Worm (Caenorhabditis elegans) whole organism, L1 larva: Measurements from ENCODE around the gene madf-9.
A peak's percentile ranks its signal among the peaks of the same experiment; 100 is the strongest.

Source experiments
- C04F5.9 ChIP-seq: sonication (generic microtip); optimal IDR thresholded peaks from 2 replicates; lab custom pipeline; 2016; ENCODE audit warnings: missing genetic modification characterization, missing compliant biosample characterization
- aha-1 ChIP-seq: fragments of 150-350 bp; optimal IDR thresholded peaks from 2 replicates; lab custom pipeline; 2014; ENCODE audit warnings: missing biosample characterization, missing genetic modification characterization
- ama-1 ChIP-seq: fragments of 150-350 bp; optimal IDR thresholded peaks from 2 replicates; lab custom pipeline; 2014
- blmp-1 ChIP-seq: fragments of 150-350 bp; optimal IDR thresholded peaks from 2 replicates; lab custom pipeline; 2014; ENCODE audit warnings: missing biosample characterization, missing genetic modification characterization
- ceh-88 ChIP-seq: fragments of 200-800 bp; sonication (Bioruptor generic); IDR thresholded peaks from 2 replicates; pipeline ENCODE4 v1.3.6; 2022; ENCODE audit warnings: missing genetic modification characterization, missing compliant biosample characterization
- ces-1 ChIP-seq: fragments of 150-350 bp; optimal IDR thresholded peaks from 2 replicates; lab custom pipeline; 2014; ENCODE audit warnings: missing biosample characterization, missing genetic modification reagents, missing genetic modification characterization
- dsc-1 ChIP-seq: sonication (generic microtip); optimal IDR thresholded peaks from 2 replicates; lab custom pipeline; 2016; ENCODE audit warnings: mild to moderate bottlenecking, missing genetic modification characterization, missing compliant biosample characterization
- efl-1 ChIP-seq, 4 experiments: fragments of 150-350 bp; optimal IDR thresholded peaks in 3 of 4; peaks in 1 of 4; 1 replicate in 1 of 4; 2 replicates in 3 of 4; lab custom pipeline; 2014; ENCODE audit warnings: missing biosample characterization in 2 of 4, missing genetic modification characterization in 2 of 4, missing genetic modification reagents in 2 of 4
- egl-13 ChIP-seq: sonication (generic microtip); optimal IDR thresholded peaks from 2 replicates; lab custom pipeline; 2016; ENCODE audit warnings: missing genotype, missing genetic modification reagents, missing genetic modification characterization, missing compliant biosample characterization
- elt-2 ChIP-seq: sonication (generic microtip); optimal IDR thresholded peaks from 2 replicates; lab custom pipeline; 2016; ENCODE audit warnings: missing genetic modification characterization, mild to moderate bottlenecking, inconsistent platforms, missing compliant biosample characterization, missing genetic modification reagents
- elt-3 ChIP-seq, 6 experiments: fragments of 150-350 bp in 1 of 6; sonication (generic microtip); optimal IDR thresholded peaks; 2 replicates each; lab custom pipeline; 2017 to 2018; ENCODE audit warnings: missing biosample characterization in 6 of 6, missing genetic modification characterization in 6 of 6, inconsistent platforms in 1 of 6
- fos-1 ChIP-seq: fragments of 150-350 bp; optimal IDR thresholded peaks from 2 replicates; lab custom pipeline; 2014; ENCODE audit warnings: missing biosample characterization, missing genetic modification characterization
- hlh-17 ChIP-seq: fragments of 200-800 bp; sonication (Bioruptor generic); optimal IDR thresholded peaks from 2 replicates; lab custom pipeline; 2018; ENCODE audit warnings: missing genetic modification characterization, mild to moderate bottlenecking, missing compliant biosample characterization, moderate library complexity, borderline replicate concordance
- hpl-2 ChIP-seq: fragments of 150-350 bp; optimal IDR thresholded peaks from 2 replicates; lab custom pipeline; 2014; ENCODE audit warnings: missing biosample characterization, missing genetic modification reagents, missing genetic modification characterization
- irx-1 ChIP-seq: sonication (generic microtip); optimal IDR thresholded peaks from 2 replicates; lab custom pipeline; 2016; ENCODE audit warnings: missing genetic modification characterization, missing compliant biosample characterization
- jun-1 ChIP-seq: fragments of 150-350 bp; optimal IDR thresholded peaks from 2 replicates; lab custom pipeline; 2014; ENCODE audit warnings: missing biosample characterization, missing genetic modification reagents, missing genetic modification characterization
- lin-14 ChIP-seq: fragments of 200-800 bp; sonication (Bioruptor generic); optimal IDR thresholded peaks from 2 replicates; lab custom pipeline; 2018; ENCODE audit warnings: mild to moderate bottlenecking, missing genetic modification characterization, moderate library complexity, missing compliant biosample characterization
- lin-15B ChIP-seq: fragments of 150-350 bp; sonication (generic microtip); optimal IDR thresholded peaks from 3 replicates; lab custom pipeline; 2014; ENCODE audit warnings: missing biosample characterization, missing genetic modification characterization
- lsy-2 ChIP-seq, 2 experiments: fragments of 150-350 bp; optimal IDR thresholded peaks; 2 replicates each; lab custom pipeline; 2014; ENCODE audit warnings: missing biosample characterization in 2 of 2, missing genetic modification characterization in 2 of 2
- mab-9 ChIP-seq: fragments of 200-800 bp; sonication (Bioruptor generic); IDR thresholded peaks from 2 replicates; pipeline ENCODE4 v1.3.6; 2022; ENCODE audit warnings: missing genetic modification reagents, missing genetic modification characterization, missing compliant biosample characterization
- mdl-1 ChIP-seq, 2 experiments: fragments of 150-350 bp; optimal IDR thresholded peaks; 2 replicates each; lab custom pipeline; 2014 to 2017; ENCODE audit warnings: missing biosample characterization in 2 of 2, missing genetic modification characterization in 2 of 2, inconsistent platforms in 1 of 2
- mef-2 ChIP-seq: fragments of 150-350 bp; optimal IDR thresholded peaks from 2 replicates; lab custom pipeline; 2014; ENCODE audit warnings: missing biosample characterization, missing genetic modification characterization
- mep-1 ChIP-seq: fragments of 150-350 bp; optimal IDR thresholded peaks from 2 replicates; lab custom pipeline; 2014; ENCODE audit warnings: missing biosample characterization, missing genetic modification characterization
- nhr-11 ChIP-seq: fragments of 150-350 bp; optimal IDR thresholded peaks from 2 replicates; lab custom pipeline; 2014; ENCODE audit warnings: missing biosample characterization, missing genetic modification characterization
- nhr-12 ChIP-seq: sonication (generic microtip); optimal IDR thresholded peaks from 2 replicates; lab custom pipeline; 2017; ENCODE audit warnings: missing biosample characterization, missing genetic modification characterization
- nhr-19 ChIP-seq: fragments of 200-800 bp; sonication (Bioruptor generic); conservative IDR thresholded peaks from 2 replicates; pipeline ENCODE4 v1.3.6; 2022; ENCODE audit warnings: missing genetic modification characterization, missing compliant biosample characterization
- nhr-237 ChIP-seq: fragments of 150-350 bp; optimal IDR thresholded peaks from 2 replicates; lab custom pipeline; 2014; ENCODE audit warnings: missing biosample characterization, missing genetic modification characterization
- nhr-28 ChIP-seq: fragments of 150-350 bp; optimal IDR thresholded peaks from 2 replicates; lab custom pipeline; 2014; ENCODE audit warnings: missing biosample characterization, missing genetic modification characterization
- nhr-47 ChIP-seq: sonication (generic microtip); optimal IDR thresholded peaks from 2 replicates; lab custom pipeline; 2016; ENCODE audit warnings: mild to moderate bottlenecking, missing genetic modification characterization, moderate library complexity, missing compliant biosample characterization
- nhr-71 ChIP-seq: sonication (generic microtip); optimal IDR thresholded peaks from 2 replicates; lab custom pipeline; 2016; ENCODE audit warnings: mild to moderate bottlenecking, missing genetic modification characterization, moderate library complexity, missing compliant biosample characterization
- nhr-76 ChIP-seq: sonication (generic microtip); optimal IDR thresholded peaks from 2 replicates; lab custom pipeline; 2017; ENCODE audit warnings: missing biosample characterization, missing genetic modification characterization
- nhr-77 ChIP-seq: fragments of 150-350 bp; optimal IDR thresholded peaks from 2 replicates; lab custom pipeline; 2014; ENCODE audit warnings: missing biosample characterization, missing genetic modification characterization
- nhr-84 ChIP-seq: sonication (generic microtip); optimal IDR thresholded peaks from 2 replicates; lab custom pipeline; 2017; ENCODE audit warnings: missing biosample characterization, missing genetic modification characterization
- nhr-90 ChIP-seq: sonication (generic microtip); optimal IDR thresholded peaks from 2 replicates; lab custom pipeline; 2016; ENCODE audit warnings: mild to moderate bottlenecking, missing genetic modification characterization, missing compliant biosample characterization; ENCODE audit not compliant: poor library complexity
- pag-3 ChIP-seq: sonication (generic microtip); optimal IDR thresholded peaks from 2 replicates; lab custom pipeline; 2017; ENCODE audit warnings: missing genetic modification characterization, mild to moderate bottlenecking, missing compliant biosample characterization, antibody characterized with exemption, borderline replicate concordance; ENCODE audit not compliant: insufficient read depth
- pax-3 ChIP-seq: fragments of 200-800 bp; sonication (Bioruptor generic); optimal IDR thresholded peaks from 2 replicates; lab custom pipeline; 2018; ENCODE audit warnings: mild to moderate bottlenecking, missing genetic modification characterization, moderate library complexity, missing compliant biosample characterization
- pqm-1 ChIP-seq: sonication (generic microtip); optimal IDR thresholded peaks from 3 replicates; lab custom pipeline; 2017; ENCODE audit warnings: missing biosample characterization, missing genetic modification characterization
- rnt-1 ChIP-seq: sonication (generic microtip); optimal IDR thresholded peaks from 2 replicates; lab custom pipeline; 2016; ENCODE audit warnings: mild to moderate bottlenecking, missing genetic modification characterization, moderate library complexity, missing compliant biosample characterization
- skn-1 ChIP-seq: fragments of 150-350 bp; optimal IDR thresholded peaks from 2 replicates; lab custom pipeline; 2014; ENCODE audit warnings: missing biosample characterization, missing genetic modification characterization
- snpc-4 ChIP-seq: fragments of 150-350 bp; optimal IDR thresholded peaks from 2 replicates; lab custom pipeline; 2014; ENCODE audit warnings: missing biosample characterization, missing genetic modification characterization
- sptf-1 ChIP-seq: fragments of 150-350 bp; optimal IDR thresholded peaks from 2 replicates; lab custom pipeline; 2014; ENCODE audit warnings: missing biosample characterization, missing genetic modification characterization
- tbx-2 ChIP-seq: sonication (generic microtip); optimal IDR thresholded peaks from 2 replicates; lab custom pipeline; 2016; ENCODE audit warnings: missing genetic modification characterization, missing compliant biosample characterization
- unc-130 ChIP-seq: fragments of 150-350 bp; optimal IDR thresholded peaks from 2 replicates; lab custom pipeline; 2017; ENCODE audit warnings: missing biosample characterization, missing genetic modification characterization, inconsistent platforms
- unc-30 ChIP-seq: sonication (generic microtip); optimal IDR thresholded peaks from 2 replicates; lab custom pipeline; 2017; ENCODE audit warnings: missing biosample characterization, missing genetic modification characterization
- unc-62 ChIP-seq: fragments of 150-350 bp; optimal IDR thresholded peaks from 2 replicates; lab custom pipeline; 2014; ENCODE audit warnings: missing biosample characterization, missing genetic modification reagents, missing genetic modification characterization
- unc-86 ChIP-seq: sonication (generic microtip); optimal IDR thresholded peaks from 2 replicates; lab custom pipeline; 2016; ENCODE audit warnings: missing genetic modification characterization, missing compliant biosample characterization
- unc-98 ChIP-seq: fragments of 200-800 bp; sonication (Bioruptor generic); IDR thresholded peaks from 2 replicates; pipeline ENCODE4 v1.3.6; 2022; ENCODE audit warnings: missing genetic modification characterization, missing compliant biosample characterization
- vab-15 ChIP-seq: sonication (generic microtip); optimal IDR thresholded peaks from 2 replicates; lab custom pipeline; 2017; ENCODE audit warnings: missing genotype, mild to moderate bottlenecking, missing genetic modification characterization, missing compliant biosample characterization
- xbp-1 ChIP-seq: sonication (generic microtip); optimal IDR thresholded peaks from 2 replicates; lab custom pipeline; 2016; ENCODE audit warnings: missing genetic modification characterization, missing compliant biosample characterization
- zag-1 ChIP-seq: fragments of 150-350 bp; optimal IDR thresholded peaks from 2 replicates; lab custom pipeline; 2014; ENCODE audit warnings: missing biosample characterization, missing genetic modification characterization
- zip-4 ChIP-seq: fragments of 200-800 bp; sonication (Bioruptor generic); optimal IDR thresholded peaks from 2 replicates; lab custom pipeline; 2018; ENCODE audit warnings: mild to moderate bottlenecking, missing genetic modification characterization, moderate library complexity, missing compliant biosample characterization
- ztf-11 ChIP-seq, 2 experiments: sonication (generic microtip); optimal IDR thresholded peaks; 2 replicates each; lab custom pipeline; 2016 to 2017; ENCODE audit warnings: missing genetic modification characterization in 2 of 2, missing biosample characterization in 1 of 2, missing compliant biosample characterization in 1 of 2
- ztf-4 ChIP-seq: fragments of 150-350 bp; optimal IDR thresholded peaks from 2 replicates; lab custom pipeline; 2014; ENCODE audit warnings: missing biosample characterization, missing genetic modification characterization

The madf-9 gene

DNA sequence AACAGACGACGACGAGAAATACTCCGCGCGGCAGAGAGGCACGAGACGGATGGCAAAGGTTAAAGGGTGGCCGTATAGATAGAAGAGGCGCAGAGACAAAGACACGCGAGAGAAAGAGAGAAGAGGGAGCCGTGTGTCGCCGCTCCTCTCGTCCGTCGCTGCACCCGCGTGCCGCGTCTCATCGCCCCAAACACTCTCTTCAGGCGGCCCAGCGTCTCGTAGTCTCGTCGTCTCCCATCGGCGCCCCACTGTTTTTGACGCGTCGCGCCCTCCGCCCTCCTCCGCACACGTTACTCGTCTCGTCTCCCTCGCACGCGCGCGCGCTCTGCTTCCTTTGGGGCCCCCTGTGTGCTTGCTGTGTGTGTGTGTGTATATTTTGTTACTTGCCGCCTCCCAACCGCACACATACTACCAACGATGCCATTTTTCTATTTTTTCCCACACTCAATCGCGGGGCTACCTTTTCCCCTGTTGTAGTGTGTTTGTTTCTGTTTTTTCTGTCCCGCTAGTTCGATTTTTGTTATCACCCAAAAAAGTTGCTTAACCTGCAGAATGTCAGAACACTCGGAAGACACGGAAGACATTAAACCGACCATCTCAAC, at the start of gene madf-9:
TSS of gene madf-9 (plus strand) at position 552 of the 602 bp plus-strand sequence.
- no peak for TF ChIP-seq nhr-76 (tag; lab: Kevin White, UChicago)
- no peak for TF ChIP-seq nhr-28
- TF ChIP-seq pag-3 (tag; lab: Kevin White, UChicago) = no peak
- TF ChIP-seq nhr-47 (tag; lab: Kevin White, UChicago) = peak; percentile 79
- TF ChIP-seq pax-3 (tag; lab: Kevin White, UChicago) = no peak
- TF ChIP-seq lsy-2 (tag; optimal IDR thresholded peaks at IDR 0.05; lab: Kevin White, UChicago) = peak; percentile 30 to 63
- no peak for TF ChIP-seq blmp-1 (tag; lab: Kevin White, UChicago)
- no peak for TF ChIP-seq zag-1
- TF ChIP-seq mep-1 (tag; lab: Kevin White, UChicago) = no peak
- TF ChIP-seq lin-14 (GFP tag; lab: Kevin White, UChicago) = peak; percentile 84
- no peak for TF ChIP-seq snpc-4 (tag; lab: Kevin White, UChicago)
- TF ChIP-seq xbp-1 = peak; percentile 46
- TF ChIP-seq pqm-1 (tag; lab: Kevin White, UChicago) = no peak
- TF ChIP-seq skn-1 (tag; lab: Kevin White, UChicago) = no peak
- TF ChIP-seq hpl-2 (GFP tag; lab: Kevin White, UChicago) = no peak
- no peak for TF ChIP-seq mef-2 (tag; lab: Kevin White, UChicago)
- TF ChIP-seq elt-2 = peak; percentile 38
- TF ChIP-seq efl-1 (optimal IDR thresholded peaks at IDR 0.05; lab: Kevin White, UChicago) = peak; percentile 55 to 74
- TF ChIP-seq efl-1 (GFP tag; optimal IDR thresholded peaks at IDR 0.05 in 1 of 2; lab: Kevin White, UChicago) = peak; percentile 21 to 44
- peak; percentile 68 for TF ChIP-seq nhr-90 (tag; lab: Kevin White, UChicago)
- TF ChIP-seq nhr-19 = peak; percentile 66
- TF ChIP-seq hlh-17 (GFP tag; lab: Kevin White, UChicago) = no peak
- TF ChIP-seq unc-62 (GFP tag; lab: Kevin White, UChicago) = no peak
- peak; percentile 62 for TF ChIP-seq egl-13 (tag; lab: Kevin White, UChicago)
- TF ChIP-seq nhr-237 (tag; lab: Kevin White, UChicago) = no peak
- TF ChIP-seq unc-30 (tag; lab: Kevin White, UChicago) = no peak
- TF ChIP-seq rnt-1 = peak; percentile 56
- peak; percentile 77 for TF ChIP-seq tbx-2 (tag; lab: Kevin White, UChicago)
- no peak for TF ChIP-seq ceh-88 (GFP tag; lab: Robert Waterston, UW)
- peak in 1 of 2 experiments; percentile 18 for TF ChIP-seq ztf-11 (tag; optimal IDR thresholded peaks at IDR 0.05; lab: Kevin White, UChicago)
- TF ChIP-seq jun-1 (tag; lab: Kevin White, UChicago) = peak; percentile 74
- no peak for TF ChIP-seq sptf-1 (tag; lab: Kevin White, UChicago)
- peak; percentile 9 for TF ChIP-seq irx-1 (tag; lab: Kevin White, UChicago)
- TF ChIP-seq elt-3 (tag; optimal IDR thresholded peaks at IDR 0.05; lab: Kevin White, UChicago) = no peak
- no peak for TF ChIP-seq nhr-77 (tag; lab: Kevin White, UChicago)
- no peak for TF ChIP-seq ama-1
- TF ChIP-seq dsc-1 (tag; lab: Kevin White, UChicago) = peak; percentile 45
- no peak for TF ChIP-seq zip-4
- no peak for TF ChIP-seq unc-98 (GFP tag; lab: Robert Waterston, UW)
- peak in 1 of 2 experiments; percentile 55 for TF ChIP-seq mdl-1 (tag; optimal IDR thresholded peaks at IDR 0.05; lab: Kevin White, UChicago)
- peak; percentile 87 for TF ChIP-seq nhr-71 (tag; lab: Kevin White, UChicago)
- no peak for TF ChIP-seq ces-1 (GFP tag; lab: Kevin White, UChicago)
- no peak for TF ChIP-seq unc-130 (tag; lab: Kevin White, UChicago)
- no peak for TF ChIP-seq lin-15B
- TF ChIP-seq mab-9 = no peak
- TF ChIP-seq ztf-4 = peak; percentile 63
- TF ChIP-seq C04F5.9 (tag; lab: Kevin White, UChicago) = no peak
- no peak for TF ChIP-seq aha-1
- TF ChIP-seq nhr-11 (tag; lab: Kevin White, UChicago) = no peak
- TF ChIP-seq fos-1 = no peak
- TF ChIP-seq vab-15 = no peak
- no peak for TF ChIP-seq nhr-12
- TF ChIP-seq unc-86 = peak; percentile 71
- no peak for TF ChIP-seq nhr-84 (tag; lab: Kevin White, UChicago)
